Worm (Caenorhabditis elegans): ENCODE results near the gene sra-37.

The sra-37 gene

ce11 chrX:13873324-13873933 lies 19.7 kb downstream of the sra-37 start (continued):
- TF ChIP-seq sup-37 (GFP tag; optimal IDR thresholded peaks at IDR 0.05) (no peak), jun-1 (tag; optimal IDR thresholded peaks at IDR 0.05) (no peak), ama-1 (optimal IDR thresholded peaks at IDR 0.05) (no peak), efl-3 (GFP tag; optimal IDR thresholded peaks at IDR 0.05) (no peak)

DNA sequence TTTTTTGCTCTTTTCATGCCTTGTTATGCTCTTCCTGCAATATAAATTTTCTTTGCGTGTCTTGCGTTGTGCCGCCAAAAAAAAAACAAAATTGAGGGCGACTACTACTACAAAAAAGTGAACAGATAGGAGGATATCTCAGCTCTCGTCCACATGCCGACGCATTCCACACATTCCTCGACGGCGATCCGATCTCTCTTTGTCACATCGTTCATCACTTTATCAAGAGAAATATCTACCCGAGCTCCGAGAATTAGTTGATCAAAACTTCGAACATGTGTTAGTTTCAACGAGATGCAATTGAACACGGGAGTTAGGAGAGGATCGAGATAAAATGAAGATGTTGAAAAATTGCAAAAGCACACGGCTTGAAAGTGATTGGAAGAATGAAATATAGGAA lies 22.0 kb downstream of the sra-37 start:
- no peak for TF ChIP-seq nhr-237 (tag; optimal IDR thresholded peaks at IDR 0.05)

DNA sequence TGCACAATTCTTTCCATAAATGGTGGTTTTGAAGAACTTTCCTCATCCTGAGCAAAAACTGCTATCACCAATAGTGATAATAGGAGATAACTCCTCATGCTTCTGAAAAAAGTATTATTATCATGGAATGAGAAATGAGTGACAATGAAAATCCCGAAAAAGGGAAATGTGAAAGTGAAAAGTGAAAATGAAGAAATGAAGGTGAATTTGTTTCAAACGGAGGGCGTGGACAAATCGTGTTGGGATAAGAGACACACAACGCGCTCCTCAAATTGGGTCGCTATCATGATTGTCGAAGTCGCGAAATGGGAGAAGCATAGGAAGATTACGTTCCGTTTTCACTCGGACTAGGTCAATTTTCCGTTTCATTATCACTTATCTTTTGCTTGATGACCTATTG lies 29.0 kb downstream of the sra-37 start, which contains the start of gene M03B6.3:
M03B6.3 (minus strand) TSS at position 102 of the 400 bp plus-strand sequence.
- TF ChIP-seq nhr-12 (tag; optimal IDR thresholded peaks at IDR 0.05) = no peak
- TF ChIP-seq blmp-1 (tag; optimal IDR thresholded peaks at IDR 0.05) = peak; percentile 99

DNA sequence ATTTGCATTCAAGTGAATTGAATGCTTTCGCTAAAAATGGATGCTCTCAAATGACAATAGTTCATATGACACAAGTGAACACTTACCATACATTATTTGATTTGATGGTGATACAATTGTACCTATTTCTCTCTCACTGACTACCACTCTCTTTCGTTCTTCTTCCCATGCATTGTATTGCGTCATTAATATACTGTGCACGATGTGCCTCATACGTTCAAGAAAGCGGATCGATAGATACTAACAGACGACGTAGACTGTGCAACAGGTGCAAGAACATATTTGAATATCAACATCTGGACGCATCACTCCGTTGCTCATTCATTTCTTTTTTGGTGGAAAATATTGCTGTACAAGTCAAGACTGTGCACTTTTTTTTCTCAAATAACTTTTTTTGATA lies 34.5 kb downstream of the sra-37 start, which contains the start of gene M03B6.4:
M03B6.4 (plus strand) TSS at position 149 of the 400 bp plus-strand sequence.
- TF ChIP-seq jun-1 (tag; optimal IDR thresholded peaks at IDR 0.05) (no peak), skn-1 (tag; optimal IDR thresholded peaks at IDR 0.05) (no peak), unc-98 (GFP tag; IDR thresholded peaks at IDR 0.05) (no peak), fos-1 (tag; optimal IDR thresholded peaks at IDR 0.05) (no peak), nhr-237 (tag; optimal IDR thresholded peaks at IDR 0.05) (no peak), lin-15B (tag; optimal IDR thresholded peaks at IDR 0.05) (no peak), alr-1 (tag; optimal IDR thresholded peaks at IDR 0.05; ENCODE audit: borderline replicate concordance) (no peak), hlh-17 (GFP tag; optimal IDR thresholded peaks at IDR 0.05; ENCODE audit: borderline replicate concordance) (no peak), lin-13 (GFP tag; optimal IDR thresholded peaks at IDR 0.05) (no peak), zip-4 (GFP tag; optimal IDR thresholded peaks at IDR 0.05) (no peak), lin-14 (GFP tag; optimal IDR thresholded peaks at IDR 0.05) (no peak), nhr-85 (tag) (no peak), mdl-1 (tag; optimal IDR thresholded peaks at IDR 0.05) (no peak), xbp-1 (tag; optimal IDR thresholded peaks at IDR 0.05) (no peak), efl-3 (GFP tag; optimal IDR thresholded peaks at IDR 0.05) (no peak)

DNA sequence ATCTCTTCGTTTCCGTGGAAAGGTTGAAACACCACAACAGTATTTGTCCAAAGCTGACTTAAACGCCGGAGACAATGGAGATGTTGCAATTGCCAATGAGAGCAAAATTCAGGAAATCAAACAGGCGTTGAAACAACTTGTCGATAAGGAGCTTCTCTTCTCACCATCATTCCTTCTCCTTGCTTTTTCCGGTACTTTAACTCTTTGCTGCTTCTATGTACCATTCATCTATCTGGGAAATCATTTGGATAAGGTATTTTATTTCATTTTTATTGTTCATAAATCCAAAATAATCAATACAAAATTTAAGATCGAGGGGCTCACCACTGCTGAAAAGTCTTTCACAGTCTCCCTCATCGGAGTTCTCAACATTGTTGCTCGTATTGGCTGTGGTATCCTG lies 37.2 kb downstream of the sra-37 start:
- TF ChIP-seq efl-1 (optimal IDR thresholded peaks at IDR 0.05) (no peak), efl-1 (GFP tag; optimal IDR thresholded peaks at IDR 0.05 in 1 of 2) (peak in 1 of 2 experiments; percentile 91), C34B4.2 (tag; optimal IDR thresholded peaks at IDR 0.05) (no peak)

DNA sequence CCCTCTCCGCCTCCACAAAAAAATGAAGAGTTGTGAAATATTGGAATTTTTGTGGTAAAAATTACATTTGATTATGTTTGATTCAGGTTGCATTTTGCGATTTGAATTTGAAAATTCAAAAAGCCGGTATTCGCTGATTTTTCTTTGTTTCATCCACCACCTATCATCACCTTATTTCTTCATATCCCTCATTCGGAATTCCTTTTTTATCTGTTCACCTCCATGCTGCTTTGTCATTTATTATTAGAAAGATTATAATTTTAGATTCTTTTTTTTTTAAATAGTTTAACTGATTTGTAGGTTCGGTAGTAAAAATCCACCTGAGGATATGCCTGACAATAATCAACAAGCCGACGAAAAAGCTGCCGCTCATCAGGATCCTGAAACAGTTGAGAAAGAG lies 40.5 kb downstream of the sra-37 start, which contains the start of gene mct-3:
mct-3 (plus strand) TSS at position 301 of the 400 bp plus-strand sequence.
- TF ChIP-seq tlp-1 (tag; optimal IDR thresholded peaks at IDR 0.05) (no peak), hpl-2 (GFP tag; optimal IDR thresholded peaks at IDR 0.05) (no peak)

- TF ChIP-seq ztf-11 (tag; optimal IDR thresholded peaks at IDR 0.05) = no peak
- TF ChIP-seq unc-98 (GFP tag; IDR thresholded peaks at IDR 0.05) = no peak
- TF ChIP-seq efl-1 (optimal IDR thresholded peaks at IDR 0.05) = no peak
- TF ChIP-seq efl-1 (GFP tag; optimal IDR thresholded peaks at IDR 0.05 in 1 of 2) = peak in 1 of 2 experiments; percentile 13
- peak; percentile 27 for TF ChIP-seq elt-2 (tag; optimal IDR thresholded peaks at IDR 0.05)
- no peak for TF ChIP-seq lin-13 (GFP tag; optimal IDR thresholded peaks at IDR 0.05)
Observed at ce11 chrX:13851590-13851989, 41.6 kb downstream of the sra-37 start.

DNA sequence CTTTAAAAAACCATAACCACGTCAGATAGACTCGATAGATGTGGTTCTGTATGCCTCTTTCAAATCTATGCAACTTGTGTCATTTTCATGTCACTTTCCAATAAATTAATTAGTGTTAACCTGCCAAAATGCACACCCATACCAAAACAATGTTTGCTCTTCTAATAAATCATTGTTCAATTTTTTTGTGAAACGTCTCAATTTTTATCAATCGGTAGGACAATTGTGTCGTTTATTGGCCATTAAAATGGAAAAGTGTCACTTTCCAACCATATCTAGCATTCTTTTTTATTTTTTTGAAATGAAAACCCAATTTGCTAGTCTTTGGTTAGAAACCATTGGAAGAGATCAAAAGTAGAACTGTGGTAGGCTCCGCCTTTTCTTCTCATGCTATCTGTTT lies 42.8 kb downstream of the sra-37 start:
- TF ChIP-seq ceh-8 (GFP tag; optimal IDR thresholded peaks at IDR 0.05) (no peak), pag-3 (tag; optimal IDR thresholded peaks at IDR 0.05; ENCODE audit: borderline replicate concordance, insufficient read depth) (no peak), efl-1 (optimal IDR thresholded peaks at IDR 0.05) (no peak), efl-1 (GFP tag; optimal IDR thresholded peaks at IDR 0.05 in 1 of 2) (peak in 1 of 2 experiments; percentile 83), egl-27 (tag; optimal IDR thresholded peaks at IDR 0.05) (no peak)
